Worm (Caenorhabditis elegans) whole organism, L4/young adult: Measurements from ENCODE around the gene nos-1.

Experiments
- W03F9.2 ChIP-seq: fragments of 150-350 bp; optimal IDR thresholded peaks from 2 replicates; lab custom pipeline; 2014; ENCODE audit warnings: missing biosample characterization, missing genetic modification characterization
- him-1 ChIP-seq: sonication (generic microtip); optimal IDR thresholded peaks from 2 replicates; lab custom pipeline; 2016; ENCODE audit warnings: missing genotype, missing genetic modification reagents, missing genetic modification characterization, missing compliant biosample characterization

DNA sequence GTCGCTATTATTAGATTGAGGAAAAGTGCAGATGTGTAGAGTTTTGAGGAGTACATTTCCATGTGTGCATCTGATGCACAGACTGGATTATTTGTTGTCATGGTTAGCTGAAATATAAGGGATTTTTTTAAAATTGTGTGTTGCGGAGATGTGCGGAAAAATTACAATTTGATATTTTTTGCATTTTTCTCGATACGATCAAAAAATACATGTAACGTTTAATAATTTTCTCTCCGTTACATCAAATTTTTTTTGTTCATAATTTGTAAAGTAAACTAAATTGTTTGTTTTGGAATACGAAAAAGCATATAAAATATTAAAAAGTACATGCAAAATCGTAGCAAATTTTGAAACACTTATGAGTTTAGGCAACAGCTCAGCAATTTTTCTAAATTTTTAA is 42.7 kb downstream of the nos-1 start, which contains the start of gene sra-11:
- TF ChIP-seq W03F9.2 (no peak), him-1 (tag; lab: Kevin White, UChicago) (no peak)
